Fruit fly (Drosophila melanogaster) whole organism, prepupa: ENCODE results near the gene CG44098.

Experiments
- Blimp-1 ChIP-seq: fragments of 200-800 bp; sonication (Bioruptor generic); optimal IDR thresholded peaks from 3 replicates; lab custom pipeline; 2017; ENCODE audit warnings: missing biosample characterization, missing genetic modification characterization, mild to moderate bottlenecking, moderate library complexity, missing genetic modification reagents
- CG10669 ChIP-seq: fragments of 200-800 bp; sonication (Bioruptor generic); optimal IDR thresholded peaks from 3 replicates; lab custom pipeline; 2018; ENCODE audit warnings: missing biosample characterization, mild to moderate bottlenecking, missing genetic modification characterization, moderate library complexity
- CG11294 ChIP-seq: fragments of 200-800 bp; sonication (Bioruptor generic); IDR thresholded peaks from 2 replicates; pipeline ENCODE4 v1.3.6; 2022; ENCODE audit warnings: missing biosample characterization, missing genetic modification characterization
- CG11762 ChIP-seq: fragments of 200-800 bp; sonication (Bioruptor generic); optimal IDR thresholded peaks from 3 replicates; lab custom pipeline; 2016; ENCODE audit warnings: missing biosample characterization, missing genetic modification characterization; ENCODE audit not compliant: insufficient read depth
- CG15336 ChIP-seq: fragments of 200-800 bp; sonication (Bioruptor generic); IDR thresholded peaks from 2 replicates; pipeline ENCODE4 v1.3.6; 2022; ENCODE audit warnings: missing biosample characterization, missing genetic modification characterization
- CG1621 ChIP-seq: fragments of 200-800 bp; sonication (Bioruptor generic); optimal IDR thresholded peaks from 3 replicates; lab custom pipeline; 2018; ENCODE audit warnings: missing biosample characterization, mild to moderate bottlenecking, missing genetic modification characterization
- CG3032 ChIP-seq: fragments of 200-800 bp; optimal IDR thresholded peaks from 2 replicates; lab custom pipeline; 2019; ENCODE audit warnings: missing biosample characterization, mild to moderate bottlenecking, missing genetic modification characterization, moderate library complexity
- CG31627 ChIP-seq: fragments of 200-800 bp; sonication (Bioruptor generic); optimal IDR thresholded peaks from 3 replicates; lab custom pipeline; 2016; ENCODE audit warnings: missing biosample characterization, missing genetic modification characterization
- CG34406 ChIP-seq: fragments of 200-800 bp; sonication (Bioruptor generic); optimal IDR thresholded peaks from 3 replicates; lab custom pipeline; 2016; ENCODE audit warnings: missing biosample characterization, missing genetic modification characterization
- CG3919 ChIP-seq: fragments of 200-800 bp; sonication (Bioruptor generic); optimal IDR thresholded peaks from 3 replicates; lab custom pipeline; 2016; ENCODE audit warnings: missing biosample characterization, missing genetic modification characterization
- CG4318 ChIP-seq: fragments of 200-800 bp; sonication (Bioruptor generic); optimal IDR thresholded peaks from 3 replicates; lab custom pipeline; 2017; ENCODE audit warnings: missing biosample characterization, mild to moderate bottlenecking, missing genetic modification characterization
- CG6163 ChIP-seq: fragments of 200-800 bp; sonication (Bioruptor generic); IDR thresholded peaks from 3 replicates; pipeline ENCODE4 v1.3.6; 2022; ENCODE audit warnings: missing biosample characterization, missing genetic modification characterization
- CG6276 ChIP-seq: fragments of 200-800 bp; sonication (Bioruptor generic); optimal IDR thresholded peaks from 2 replicates; lab custom pipeline; 2017; ENCODE audit warnings: missing biosample characterization, mild to moderate bottlenecking, missing genetic modification characterization
- CG6792 ChIP-seq: fragments of 200-800 bp; sonication (Bioruptor generic); optimal IDR thresholded peaks from 3 replicates; lab custom pipeline; 2016; ENCODE audit warnings: missing biosample characterization, missing genetic modification characterization
- CG6854 ChIP-seq: fragments of 200-800 bp; sonication (Bioruptor generic); optimal IDR thresholded peaks from 2 replicates; lab custom pipeline; 2017; ENCODE audit warnings: missing biosample characterization, mild to moderate bottlenecking, missing genetic modification characterization
- CG7368 ChIP-seq: fragments of 200-800 bp; sonication (Bioruptor generic); optimal IDR thresholded peaks from 3 replicates; lab custom pipeline; 2016; ENCODE audit warnings: missing biosample characterization, missing genetic modification characterization
- CG8319 ChIP-seq: fragments of 200-800 bp; sonication (Bioruptor generic); optimal IDR thresholded peaks from 3 replicates; lab custom pipeline; 2016; ENCODE audit warnings: missing biosample characterization, missing genetic modification characterization
- CG8632 ChIP-seq: fragments of 200-800 bp; sonication (Bioruptor generic); optimal IDR thresholded peaks from 3 replicates; lab custom pipeline; 2016; ENCODE audit warnings: missing biosample characterization, missing genetic modification characterization
- Eip78C ChIP-seq: fragments of 200-800 bp; sonication (Bioruptor generic); peaks from one replicate; lab custom pipeline; 2016; ENCODE audit warnings: missing biosample characterization, missing genetic modification characterization
- Ets96B ChIP-seq: fragments of 200-800 bp; optimal IDR thresholded peaks from 2 replicates; lab custom pipeline; 2019; ENCODE audit warnings: missing biosample characterization, mild to moderate bottlenecking, missing genetic modification characterization, moderate library complexity
- Gug ChIP-seq: fragments of 200-800 bp; sonication (Bioruptor generic); IDR thresholded peaks from 2 replicates; pipeline ENCODE4 v1.3.6; 2022; ENCODE audit warnings: missing biosample characterization, missing genetic modification characterization
- Hr39 ChIP-seq: fragments of 200-800 bp; sonication (Bioruptor generic); optimal IDR thresholded peaks from 2 replicates; lab custom pipeline; 2016; ENCODE audit warnings: missing biosample characterization, missing genetic modification characterization
- OdsH ChIP-seq: fragments of 200-800 bp; sonication (Bioruptor generic); optimal IDR thresholded peaks from 3 replicates; lab custom pipeline; 2016; ENCODE audit warnings: missing biosample characterization, missing genetic modification characterization
- Sox102F ChIP-seq: fragments of 200-800 bp; sonication (Bioruptor generic); optimal IDR thresholded peaks from 2 replicates; lab custom pipeline; 2016; ENCODE audit warnings: missing biosample characterization, mild to moderate bottlenecking, missing genetic modification characterization
- Sox15 ChIP-seq: fragments of 200-800 bp; sonication (Bioruptor generic); optimal IDR thresholded peaks from 3 replicates; lab custom pipeline; 2016; ENCODE audit warnings: missing biosample characterization, missing genetic modification characterization
- cyc ChIP-seq: fragments of 200-800 bp; sonication (Bioruptor generic); optimal IDR thresholded peaks from 3 replicates; lab custom pipeline; 2016; ENCODE audit warnings: missing biosample characterization, missing genetic modification characterization
- dac ChIP-seq: fragments of 200-800 bp; sonication (Bioruptor generic); optimal IDR thresholded peaks from 2 replicates; lab custom pipeline; 2017; ENCODE audit warnings: missing biosample characterization, mild to moderate bottlenecking, missing genetic modification characterization
- dsx ChIP-seq: fragments of 200-800 bp; optimal IDR thresholded peaks from 3 replicates; lab custom pipeline; 2019; ENCODE audit warnings: missing biosample characterization, mild to moderate bottlenecking, missing genetic modification characterization, moderate library complexity; ENCODE audit not compliant: poor library complexity, severe bottlenecking
- eg ChIP-seq: fragments of 200-800 bp; sonication (Bioruptor generic); IDR thresholded peaks from 3 replicates; pipeline ENCODE4 v1.3.6; 2022; ENCODE audit warnings: missing biosample characterization, missing genetic modification characterization
- esn ChIP-seq: fragments of 200-800 bp; sonication (Bioruptor generic); optimal IDR thresholded peaks from 2 replicates; lab custom pipeline; 2016; ENCODE audit warnings: missing biosample characterization, mild to moderate bottlenecking, missing genetic modification characterization, moderate library complexity
- fkh ChIP-seq: fragments of 200-800 bp; sonication (Bioruptor generic); optimal IDR thresholded peaks from 3 replicates; lab custom pipeline; 2017; ENCODE audit warnings: missing biosample characterization, mild to moderate bottlenecking, missing genetic modification characterization, moderate library complexity
- salr ChIP-seq, 2 experiments: fragments of 200-800 bp; sonication (Bioruptor generic); optimal IDR thresholded peaks; 3 replicates each; lab custom pipeline; 2016 to 2018; ENCODE audit warnings: missing biosample characterization in 2 of 2, missing genetic modification characterization in 2 of 2, mild to moderate bottlenecking in 1 of 2
- spab ChIP-seq: fragments of 200-800 bp; sonication (Bioruptor generic); optimal IDR thresholded peaks from 2 replicates; lab custom pipeline; 2017; ENCODE audit warnings: missing biosample characterization, mild to moderate bottlenecking, missing genetic modification characterization, missing genetic modification reagents
- ss ChIP-seq, 2 experiments: fragments of 200-800 bp; sonication (Bioruptor generic); optimal IDR thresholded peaks; 2 replicates in 1 of 2; 3 replicates in 1 of 2; lab custom pipeline; 2017 to 2018; ENCODE audit warnings: mild to moderate bottlenecking in 2 of 2, missing biosample characterization in 2 of 2, missing genetic modification characterization in 2 of 2, moderate library complexity in 1 of 2
- svp ChIP-seq: fragments of 200-800 bp; sonication (Bioruptor generic); peaks from one replicate; lab custom pipeline; 2016; ENCODE audit warnings: missing biosample characterization, missing genetic modification characterization
- vri ChIP-seq: fragments of 200-800 bp; sonication (Bioruptor generic); optimal IDR thresholded peaks from 3 replicates; lab custom pipeline; 2016; ENCODE audit warnings: missing biosample characterization, mild to moderate bottlenecking, missing genetic modification characterization

Gene CG44098

DNA sequence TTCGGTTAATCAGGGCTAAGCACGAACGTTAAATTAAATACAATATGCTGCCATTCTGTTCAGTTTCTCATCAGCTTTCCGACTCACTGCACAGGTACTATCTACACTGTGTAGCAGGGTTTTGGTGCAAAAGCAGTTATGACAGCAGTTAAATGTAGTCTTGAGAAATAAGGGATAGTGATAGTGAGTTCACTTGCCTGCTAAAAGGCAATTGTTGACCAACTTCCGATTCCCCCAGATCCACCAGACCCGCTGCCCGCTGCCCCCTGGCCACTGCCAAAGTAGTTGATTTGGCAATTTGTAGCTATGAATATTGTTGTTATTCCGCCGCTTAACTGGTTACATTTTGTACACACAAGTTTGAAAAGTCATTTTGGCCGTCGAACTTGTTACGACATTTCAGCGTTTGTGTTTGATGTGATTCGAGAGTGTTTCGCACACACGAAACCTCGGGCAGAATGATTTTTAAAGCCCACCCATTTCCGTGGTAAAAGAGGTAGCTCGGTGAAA is 48.6 kb downstream of the CG44098 start (continued):
- TF ChIP-seq vri (GFP tag; lab: Kevin White, UChicago) = no peak
- no peak for TF ChIP-seq CG4318 (GFP tag; lab: Kevin White, UChicago)
- TF ChIP-seq Sox102F (GFP tag; lab: Kevin White, UChicago) = no peak
- no peak for TF ChIP-seq spab (GFP tag; lab: Kevin White, UChicago)
- TF ChIP-seq, all 60 proteins: peak for 4

dm6 chr3R:4717586-4717985 is 55.4 kb downstream of the CG44098 start:
- TF ChIP-seq CG6163 (GFP tag; lab: Robert Waterston, UW) (no peak), Sox15 (no peak)

- peak; percentile 41 for TF ChIP-seq esn
- TF ChIP-seq CG8632 (GFP tag; lab: Kevin White, UChicago) = no peak
- no peak for TF ChIP-seq CG15336
- no peak for TF ChIP-seq Gug
- peak; percentile 34; the same call in 1 of the 3 replicates for TF ChIP-seq eg
- TF ChIP-seq CG8319 (GFP tag; lab: Kevin White, UChicago) = peak; percentile 98
- TF ChIP-seq CG6854 (GFP tag; lab: Kevin White, UChicago) = peak; percentile 25
- peak; percentile 11 for TF ChIP-seq CG3032 (tag; lab: Kevin White, UChicago)
- peak; percentile 85 for TF ChIP-seq fkh (GFP tag; lab: Kevin White, UChicago)
- TF ChIP-seq, all 60 proteins: peak for 6
Measured at dm6 chr3R:4713775-4714360, 59.1 kb downstream of the CG44098 start, which contains the start of gene eIF3f1. eIF3f1 (minus strand) TSS chr3R:4714182.

- TF ChIP-seq cyc (GFP tag; lab: Kevin White, UChicago) (no peak), Eip78C (GFP tag; lab: Kevin White, UChicago) (peak; percentile 10), CG6276 (no peak), Hr39 (GFP tag; lab: Kevin White, UChicago) (no peak), Sox102F (GFP tag; lab: Kevin White, UChicago) (no peak), CG11762 (GFP tag; lab: Kevin White, UChicago) (no peak), CG6854 (GFP tag; lab: Kevin White, UChicago) (no peak)
Measured at dm6 chr3R:4712063-4712462, 60.9 kb downstream of the CG44098 start.

DNA sequence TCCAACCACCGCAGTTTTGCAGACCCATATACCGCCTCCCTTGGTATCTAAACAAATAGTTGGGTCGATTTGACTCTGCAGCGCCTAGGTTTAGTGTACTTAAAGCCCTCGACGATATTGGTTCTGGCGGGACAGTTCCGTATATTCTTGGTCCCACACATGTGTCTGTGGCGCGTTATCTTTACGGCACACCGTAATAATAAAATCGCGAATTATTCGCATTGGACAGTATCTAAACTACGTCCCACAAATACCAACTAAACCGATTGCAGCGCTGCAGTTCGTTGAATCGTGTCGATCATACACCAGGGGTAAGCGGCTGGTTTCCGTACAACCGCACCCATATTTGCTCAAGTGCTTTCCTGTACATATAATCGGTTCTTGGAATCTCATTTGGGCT is 66.9 kb downstream of the CG44098 start:
- TF ChIP-seq dsx (GFP tag; lab: Kevin White, UChicago) (no peak), CG8632 (GFP tag; lab: Kevin White, UChicago) (no peak), CG11294 (GFP tag; lab: Robert Waterston, UW) (no peak), dac (GFP tag; lab: Kevin White, UChicago) (no peak), Sox15 (no peak), CG31627 (no peak), CG11762 (GFP tag; lab: Kevin White, UChicago) (no peak), CG3919 (no peak), CG1621 (tag; lab: Kevin White, UChicago) (no peak), ss (GFP tag; optimal IDR thresholded peaks at IDR 0.05; lab: Kevin White, UChicago) (no peak), CG6792 (GFP tag; lab: Kevin White, UChicago) (no peak), OdsH (GFP tag; lab: Kevin White, UChicago) (no peak), CG3032 (tag; lab: Kevin White, UChicago) (no peak), Eip78C (GFP tag; lab: Kevin White, UChicago) (no peak), CG34406 (no peak)
- TF ChIP-seq, all 60 proteins: peak for 0

- TF ChIP-seq svp (GFP tag; lab: Kevin White, UChicago) = no peak
- TF ChIP-seq CG31627 = no peak
- no peak for TF ChIP-seq Ets96B (tag; lab: Kevin White, UChicago)
- no peak for TF ChIP-seq CG7368
- no peak for TF ChIP-seq fkh (GFP tag; lab: Kevin White, UChicago)
- TF ChIP-seq Sox15 = no peak
- no peak for TF ChIP-seq Blimp-1 (GFP tag; lab: Kevin White, UChicago)
- TF ChIP-seq CG10669 (GFP tag; lab: Kevin White, UChicago) = no peak
- TF ChIP-seq CG8319 (GFP tag; lab: Kevin White, UChicago) = no peak
- TF ChIP-seq CG6163 (GFP tag; lab: Robert Waterston, UW) = no peak
- TF ChIP-seq CG11294 (GFP tag; lab: Robert Waterston, UW) = no peak
- no peak for TF ChIP-seq salr (GFP tag; optimal IDR thresholded peaks at IDR 0.05; lab: Kevin White, UChicago)
- TF ChIP-seq Hr39 (GFP tag; lab: Kevin White, UChicago) = no peak
- TF ChIP-seq CG6854 (GFP tag; lab: Kevin White, UChicago) = no peak
Measured at dm6 chr3R:4705167-4705566, 67.8 kb downstream of the CG44098 start.
